Fruit fly (Drosophila melanogaster) whole organism, wandering third instar larva: ENCODE data around the gene CG7201.

Source experiments
- Abd-B ChIP-seq: fragments of >200 bp; optimal IDR thresholded peaks from 2 replicates; lab custom pipeline; 2017; ENCODE audit warnings: missing biosample characterization, missing genetic modification characterization
- CG32264 ChIP-seq: fragments of 200-800 bp; sonication (Bioruptor generic); optimal IDR thresholded peaks from 2 replicates; lab custom pipeline; 2016; ENCODE audit warnings: missing biosample characterization, missing genetic modification characterization
- CG9705 ChIP-seq: fragments of 200-800 bp; sonication (Bioruptor generic); optimal IDR thresholded peaks from 2 replicates; lab custom pipeline; 2018; ENCODE audit warnings: missing biosample characterization, mild to moderate bottlenecking, missing genetic modification characterization
- CrebA ChIP-seq: fragments of 200-800 bp; sonication (Bioruptor generic); optimal IDR thresholded peaks from 2 replicates; lab custom pipeline; 2016; ENCODE audit warnings: missing biosample characterization, mild to moderate bottlenecking, missing genetic modification characterization, borderline replicate concordance
- Dif ChIP-seq: fragments of 200-275, 200-300 bp; sonication (Bioruptor generic); optimal IDR thresholded peaks from 2 replicates; lab custom pipeline; 2018; ENCODE audit warnings: missing biosample characterization, missing genetic modification characterization; ENCODE audit not compliant: partially characterized antibody
- HLH106 ChIP-seq: fragments of 200-800 bp; optimal IDR thresholded peaks from 3 replicates; lab custom pipeline; 2019; ENCODE audit warnings: missing biosample characterization, mild to moderate bottlenecking, missing genetic modification characterization, moderate library complexity
- Hnf4 ChIP-seq: fragments of 200-800 bp; sonication (Bioruptor generic); optimal IDR thresholded peaks from 2 replicates; lab custom pipeline; 2016; ENCODE audit warnings: missing biosample characterization, mild to moderate bottlenecking, missing genetic modification characterization
- Hr78 ChIP-seq: fragments of >200 bp; optimal IDR thresholded peaks from 2 replicates; lab custom pipeline; 2017; ENCODE audit warnings: missing biosample characterization, missing genetic modification characterization
- Hr83 ChIP-seq: fragments of 200-300 bp; sonication (Bioruptor generic); optimal IDR thresholded peaks from 2 replicates; lab custom pipeline; 2016; ENCODE audit warnings: missing biosample characterization, mild to moderate bottlenecking, missing genetic modification characterization, moderate library complexity; ENCODE audit not compliant: poor library complexity, severe bottlenecking
- Jra ChIP-seq: sonication (Bioruptor generic); optimal IDR thresholded peaks from 2 replicates; lab custom pipeline; 2016; ENCODE audit warnings: missing biosample characterization, missing genetic modification characterization
- Mio ChIP-seq: sonication (Bioruptor generic); optimal IDR thresholded peaks from 2 replicates; lab custom pipeline; 2016; ENCODE audit warnings: missing biosample characterization, missing genetic modification characterization
- Myc ChIP-seq: fragments of >200 bp; optimal IDR thresholded peaks from 2 replicates; lab custom pipeline; 2017
- OdsH ChIP-seq: fragments of 200-800 bp; sonication (Bioruptor generic); optimal IDR thresholded peaks from 2 replicates; lab custom pipeline; 2016; ENCODE audit warnings: missing biosample characterization, mild to moderate bottlenecking, missing genetic modification characterization
- Rel ChIP-seq, 2 experiments: fragments of 200-800 bp; sonication (Bioruptor generic) in 1 of 2; optimal IDR thresholded peaks; 2 replicates in 1 of 2; 3 replicates in 1 of 2; lab custom pipeline; 2016 to 2019; ENCODE audit warnings: mild to moderate bottlenecking in 2 of 2, missing biosample characterization in 2 of 2, missing genetic modification characterization in 2 of 2, moderate library complexity in 1 of 2
- Sp1 ChIP-seq: fragments of 200-800 bp; sonication (Bioruptor generic); optimal IDR thresholded peaks from 3 replicates; lab custom pipeline; 2019; ENCODE audit warnings: missing biosample characterization, mild to moderate bottlenecking, missing genetic modification characterization, moderate library complexity
- Vsx2 ChIP-seq: fragments of 200-300, 225-300 bp; sonication (Bioruptor generic); optimal IDR thresholded peaks from 2 replicates; lab custom pipeline; 2018; ENCODE audit warnings: missing biosample characterization, missing genetic modification characterization; ENCODE audit not compliant: partially characterized antibody
- br ChIP-seq: fragments of 200-800 bp; sonication (Bioruptor generic); optimal IDR thresholded peaks from 2 replicates; lab custom pipeline; 2016; ENCODE audit warnings: missing biosample characterization, missing genetic modification characterization
- brk ChIP-seq: fragments of 200-800 bp; sonication (Bioruptor generic); optimal IDR thresholded peaks from 2 replicates; lab custom pipeline; 2016; ENCODE audit warnings: missing biosample characterization, mild to moderate bottlenecking, missing genetic modification characterization
- dl ChIP-seq, 2 experiments: fragments of 175-275, 200-275 bp in 1 of 2; fragments of 200-275 bp in 1 of 2; sonication (Bioruptor generic); optimal IDR thresholded peaks; lab custom pipeline; 2018; ENCODE audit warnings: mild to moderate bottlenecking in 2 of 2, missing biosample characterization in 2 of 2, missing genetic modification characterization in 2 of 2, moderate library complexity in 2 of 2; ENCODE audit not compliant: partially characterized antibody in 2 of 2, insufficient read depth in 1 of 2
- dsf ChIP-seq: sonication (Bioruptor generic); optimal IDR thresholded peaks from 2 replicates; lab custom pipeline; 2016; ENCODE audit warnings: missing biosample characterization, missing genetic modification characterization, borderline replicate concordance
- ey ChIP-seq: fragments of 200-800 bp; sonication (Bioruptor generic); optimal IDR thresholded peaks from 2 replicates; lab custom pipeline; 2016; ENCODE audit warnings: missing biosample characterization, missing genetic modification characterization
- foxo ChIP-seq, 2 experiments: fragments of 200-800 bp; sonication (Bioruptor generic); optimal IDR thresholded peaks; 2 replicates in 1 of 2; 3 replicates in 1 of 2; lab custom pipeline; 2016 to 2017; ENCODE audit warnings: missing biosample characterization in 2 of 2, missing genetic modification characterization in 2 of 2
- fru ChIP-seq: fragments of 200-800 bp; sonication (Bioruptor generic); optimal IDR thresholded peaks from 3 replicates; lab custom pipeline; 2016; ENCODE audit warnings: missing biosample characterization, mild to moderate bottlenecking, missing genetic modification characterization
- h ChIP-seq: fragments of 200-800 bp; sonication (Bioruptor generic); optimal IDR thresholded peaks from 3 replicates; lab custom pipeline; 2016; ENCODE audit warnings: missing biosample characterization, mild to moderate bottlenecking, missing genetic modification characterization
- jim ChIP-seq: fragments of 175-275, 200-325 bp; sonication (Bioruptor generic); optimal IDR thresholded peaks from 2 replicates; lab custom pipeline; 2016; ENCODE audit warnings: missing biosample characterization, mild to moderate bottlenecking, missing genetic modification characterization
- lola ChIP-seq: fragments of >200 bp; optimal IDR thresholded peaks from 2 replicates; lab custom pipeline; 2017; ENCODE audit warnings: missing biosample characterization, missing genetic modification characterization
- psq ChIP-seq: fragments of 200-800 bp; sonication (Bioruptor generic); optimal IDR thresholded peaks from 3 replicates; lab custom pipeline; 2017; ENCODE audit warnings: missing biosample characterization, mild to moderate bottlenecking, missing genetic modification characterization, moderate library complexity
- rgr ChIP-seq: fragments of 200-800 bp; sonication (Bioruptor generic); optimal IDR thresholded peaks from 3 replicates; lab custom pipeline; 2016; ENCODE audit warnings: missing biosample characterization, mild to moderate bottlenecking, missing genetic modification characterization
- sage ChIP-seq: fragments of 200-800 bp; sonication (Bioruptor generic); optimal IDR thresholded peaks from 2 replicates; lab custom pipeline; 2016; ENCODE audit warnings: missing biosample characterization, mild to moderate bottlenecking, missing genetic modification characterization
- sv ChIP-seq: fragments of 200-800 bp; sonication (Bioruptor generic); optimal IDR thresholded peaks from 3 replicates; lab custom pipeline; 2016; ENCODE audit warnings: missing biosample characterization, missing genetic modification characterization
- tai ChIP-seq: sonication (Bioruptor generic); optimal IDR thresholded peaks from 2 replicates; lab custom pipeline; 2016; ENCODE audit warnings: missing biosample characterization, missing genetic modification characterization
- usp ChIP-seq: fragments of >200 bp; optimal IDR thresholded peaks from 2 replicates; lab custom pipeline; 2017; ENCODE audit warnings: missing biosample characterization, missing genetic modification characterization
- woc ChIP-seq: sonication (Bioruptor generic); optimal IDR thresholded peaks from 2 replicates; lab custom pipeline; 2016; ENCODE audit warnings: missing biosample characterization, mild to moderate bottlenecking, missing genetic modification characterization

The CG7201 gene

DNA sequence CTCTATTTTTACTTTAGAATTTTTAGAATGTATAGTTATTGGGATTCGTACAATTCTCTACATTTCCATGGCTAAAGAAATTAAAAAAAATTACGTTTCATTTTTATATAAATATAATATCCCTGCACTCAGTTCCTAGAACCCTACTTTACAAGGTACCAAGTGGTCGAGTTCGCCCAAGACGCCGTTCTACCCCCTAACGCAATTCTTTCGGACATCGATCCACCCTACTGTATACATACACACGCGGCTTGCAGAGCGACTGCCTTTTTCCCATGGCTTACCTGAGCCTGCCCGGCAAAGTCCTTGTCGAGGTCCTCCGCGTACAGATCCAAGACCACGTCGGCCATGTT is 19.6 kb upstream of the CG7201 start:
- TF ChIP-seq Dif (GFP tag; lab: Kevin White, UChicago) (no peak), CrebA (GFP tag; lab: Kevin White, UChicago) (no peak), Hnf4 (GFP tag; lab: Kevin White, UChicago) (no peak), woc (GFP tag; lab: Kevin White, UChicago) (peak; percentile 14), jim (GFP tag; lab: Kevin White, UChicago) (no peak), ey (GFP tag; lab: Kevin White, UChicago) (peak; percentile 1), Rel (GFP tag; optimal IDR thresholded peaks at IDR 0.05; lab: Kevin White, UChicago) (no peak), Rel (tag; optimal IDR thresholded peaks at IDR 0.05; lab: Kevin White, UChicago) (no peak), psq (GFP tag; lab: Kevin White, UChicago) (peak; percentile 14), Vsx2 (GFP tag; lab: Kevin White, UChicago) (no peak), OdsH (GFP tag; lab: Kevin White, UChicago) (peak; percentile 0), Abd-B (no peak), Mio (no peak), rgr (GFP tag; lab: Kevin White, UChicago) (peak; percentile 24), foxo (GFP tag; optimal IDR thresholded peaks at IDR 0.05; lab: Kevin White, UChicago) (peak in 1 of 2 experiments; percentile 0), Myc (lab: Kevin White, UChicago) (no peak), fru (no peak)

DNA sequence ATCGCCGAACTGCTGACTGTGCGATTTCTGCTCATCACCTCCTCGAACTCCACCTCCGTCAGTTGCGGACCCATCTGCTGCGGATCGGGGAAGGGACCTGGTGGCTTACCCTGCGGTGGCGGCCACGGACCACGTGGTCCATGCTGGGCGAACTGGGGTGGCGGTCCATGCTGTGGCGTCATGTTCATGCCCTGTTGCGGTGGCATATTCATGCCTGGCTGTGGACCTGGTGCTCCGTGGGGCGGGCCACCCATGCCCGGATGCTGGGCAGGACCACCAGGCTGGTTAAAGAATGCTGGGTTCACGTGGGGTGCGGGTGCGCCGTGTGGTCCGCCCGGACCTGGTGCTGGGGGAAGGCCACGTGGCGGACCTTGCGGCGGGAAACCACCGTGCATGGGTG is 17.2 kb upstream of the CG7201 start:
- TF ChIP-seq tai: no peak
- TF ChIP-seq Hr83 (GFP tag; lab: Kevin White, UChicago): no peak
- TF ChIP-seq lola (GFP tag; lab: Kevin White, UChicago): no peak
- no peak for TF ChIP-seq Myc (lab: Kevin White, UChicago)
- TF ChIP-seq CG32264 (GFP tag; lab: Kevin White, UChicago): no peak
- no peak for TF ChIP-seq usp (GFP tag; lab: Kevin White, UChicago)
- TF ChIP-seq Rel (GFP tag; optimal IDR thresholded peaks at IDR 0.05; lab: Kevin White, UChicago): no peak
- no peak for TF ChIP-seq Rel (tag; optimal IDR thresholded peaks at IDR 0.05; lab: Kevin White, UChicago)
- no peak for TF ChIP-seq psq (GFP tag; lab: Kevin White, UChicago)
- no peak for TF ChIP-seq HLH106 (tag; lab: Kevin White, UChicago)

dm6 chr3L:8308891-8309352 is 13.8 kb upstream of the CG7201 start, which contains the start of gene BI-1:
BI-1 (minus strand) TSS chr3L:8308941.
- TF ChIP-seq Sp1 (GFP tag; lab: Kevin White, UChicago) (peak; percentile 79), Mio (no peak), Hnf4 (GFP tag; lab: Kevin White, UChicago) (peak; percentile 68), usp (GFP tag; lab: Kevin White, UChicago) (no peak), Myc (lab: Kevin White, UChicago) (peak; percentile 99), sage (peak; percentile 7), dsf (GFP tag; lab: Kevin White, UChicago) (peak; percentile 21), Rel (GFP tag; optimal IDR thresholded peaks at IDR 0.05; lab: Kevin White, UChicago) (no peak), Rel (tag; optimal IDR thresholded peaks at IDR 0.05; lab: Kevin White, UChicago) (peak; percentile 56), br (GFP tag; lab: Kevin White, UChicago) (peak; percentile 69), ey (GFP tag; lab: Kevin White, UChicago) (peak; percentile 25), dl (GFP tag; optimal IDR thresholded peaks at IDR 0.05; lab: Kevin White, UChicago; ENCODE audit: insufficient read depth in 1 of 2, partially characterized antibody in 2 of 2) (no peak), woc (GFP tag; lab: Kevin White, UChicago) (peak; percentile 86), HLH106 (tag; lab: Kevin White, UChicago) (peak; percentile 79), Hr78 (no peak), Abd-B (no peak), h (GFP tag; lab: Kevin White, UChicago) (peak; percentile 80), brk (GFP tag; lab: Kevin White, UChicago) (peak; percentile 64), Dif (GFP tag; lab: Kevin White, UChicago) (no peak), Hr83 (GFP tag; lab: Kevin White, UChicago) (no peak), foxo (GFP tag; optimal IDR thresholded peaks at IDR 0.05; lab: Kevin White, UChicago) (peak in 1 of 2 experiments; percentile 83), rgr (GFP tag; lab: Kevin White, UChicago) (peak; percentile 78), OdsH (GFP tag; lab: Kevin White, UChicago) (peak; percentile 44), lola (GFP tag; lab: Kevin White, UChicago) (no peak), psq (GFP tag; lab: Kevin White, UChicago) (peak; percentile 75), sv (GFP tag; lab: Kevin White, UChicago) (peak; percentile 29), fru (peak; percentile 84), tai (no peak), Jra (peak; percentile 63), CG9705 (GFP tag; lab: Kevin White, UChicago) (peak; percentile 69)
- TF ChIP-seq, all 38 proteins: peak for 20
